Worm (Caenorhabditis elegans): ENCODE results near the gene acr-7.

DNA sequence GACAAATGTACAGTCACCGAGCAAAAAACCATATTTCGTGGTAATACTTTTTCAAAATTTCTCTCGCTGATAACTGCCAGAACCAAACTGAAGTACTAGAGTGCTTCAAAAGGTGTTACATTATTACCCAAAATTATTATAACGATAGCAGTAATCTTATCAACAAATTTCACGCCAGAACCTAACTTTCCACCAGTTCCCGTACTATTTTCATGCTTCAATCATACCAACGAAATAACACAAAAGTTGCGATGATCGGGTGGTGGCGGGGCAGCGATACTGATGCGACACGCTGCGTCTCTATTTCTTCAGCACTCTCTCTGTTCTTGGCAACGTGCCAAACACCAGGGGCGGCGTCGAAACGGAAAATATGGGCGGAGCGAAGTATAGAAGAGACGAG, 40.6 kb downstream of the acr-7 start:
- TF ChIP-seq him-1 (tag; optimal IDR thresholded peaks at IDR 0.05) (no peak), dao-5 (tag; optimal IDR thresholded peaks at IDR 0.05) (no peak), W03F9.2 (tag; optimal IDR thresholded peaks at IDR 0.05) (no peak)

Data from whole organism, L4/young adult.